Fruit fly (Drosophila melanogaster) whole organism, embryonic: ENCODE measurements around the gene CG34163.
"Not testable (repeated sequence)": the region's sequence is repeated elsewhere in the genome, so short reads cannot be mapped to it uniquely, and the experiment has no call there.

Experiments used
- CG7271 ChIP-seq: fragments of 200-800 bp; sonication (Bioruptor generic); optimal IDR thresholded peaks from 2 replicates; lab custom pipeline; 2018; ENCODE audit warnings: missing biosample characterization, mild to moderate bottlenecking, missing genetic modification characterization, moderate library complexity
- CG8290 ChIP-seq, 3 experiments: fragments of 200-800 bp; sonication (Bioruptor generic); optimal IDR thresholded peaks; 2 replicates each; lab custom pipeline; 2016 to 2019; ENCODE audit warnings: missing biosample characterization in 3 of 3, missing genetic modification characterization in 3 of 3, mild to moderate bottlenecking in 2 of 3, moderate library complexity in 1 of 3
- HmgD ChIP-seq: fragments of 200-800 bp; sonication (Bioruptor generic); optimal IDR thresholded peaks from 3 replicates; lab custom pipeline; 2016; ENCODE audit warnings: missing biosample characterization, missing genetic modification characterization
- chm ChIP-seq: fragments of 200-800 bp; sonication (Bioruptor generic); IDR thresholded peaks from 2 replicates; pipeline ENCODE4 v1.3.6; 2022; ENCODE audit warnings: missing biosample characterization, missing genetic modification characterization
- knrl ChIP-seq: fragments of 200-800 bp; sonication (Bioruptor generic); IDR thresholded peaks from 3 replicates; pipeline ENCODE4 v1.3.6; 2022; ENCODE audit warnings: missing biosample characterization, missing genetic modification characterization; ENCODE audit not compliant: partially characterized antibody
- lola ChIP-seq, 3 experiments: fragments of >200 bp in 2 of 3; fragments of 200-800 bp in 1 of 3; sonication (Bioruptor generic) in 1 of 3; optimal IDR thresholded peaks; 2 replicates each; lab custom pipeline; 2017 to 2019; ENCODE audit warnings: missing biosample characterization in 3 of 3, missing genetic modification characterization in 3 of 3, mild to moderate bottlenecking in 1 of 3, moderate library complexity in 1 of 3
- tx ChIP-seq: fragments of 200-800 bp; sonication (Bioruptor generic); optimal IDR thresholded peaks from 2 replicates; lab custom pipeline; 2016; ENCODE audit warnings: missing biosample characterization, missing genetic modification characterization

dm6 chr2L:11999240-11999704 is 11.2 kb downstream of the CG34163 start, which contains the start of the genes CG18787 and Nfs1:
- not testable (repeated sequence) for TF ChIP-seq CG8290 (GFP tag; optimal IDR thresholded peaks at IDR 0.05; lab: Kevin White, UChicago); CG8290 (tag; optimal IDR thresholded peaks at IDR 0.05; lab: Kevin White, UChicago); lola (GFP tag; optimal IDR thresholded peaks at IDR 0.05; lab: Kevin White, UChicago); tx (GFP tag; lab: Kevin White, UChicago); chm (GFP tag; lab: Robert Waterston, UW); knrl; HmgD (GFP tag; lab: Kevin White, UChicago); CG7271 (tag; lab: Kevin White, UChicago)
